Fruit fly (Drosophila melanogaster) whole organism, embryonic: Measurements from ENCODE around the gene Ssadh.
A peak's percentile ranks its signal among the peaks of the same experiment; 100 is the strongest.

Source experiments
- Atf6 ChIP-seq: fragments of 200-800 bp; sonication (Bioruptor generic); IDR thresholded peaks from 2 replicates; pipeline ENCODE4 v1.3.6; 2022; ENCODE audit warnings: missing biosample characterization, missing genetic modification characterization
- CG10366 ChIP-seq: fragments of 200-800 bp; sonication (Bioruptor generic); IDR thresholded peaks from 2 replicates; pipeline ENCODE4 v1.3.6; 2022; ENCODE audit warnings: missing biosample characterization, missing genetic modification characterization
- CG11085 ChIP-seq: fragments of 200-800 bp; sonication (Bioruptor generic); IDR thresholded peaks from 2 replicates; pipeline ENCODE4 v1.3.6; 2022; ENCODE audit warnings: missing biosample characterization, missing genetic modification characterization
- CG13296 ChIP-seq: fragments of 200-800 bp; sonication (Bioruptor generic); optimal IDR thresholded peaks from 3 replicates; lab custom pipeline; 2018; ENCODE audit warnings: missing biosample characterization, mild to moderate bottlenecking, missing genetic modification characterization
- CG14441 ChIP-seq: fragments of 200-800 bp; sonication (Bioruptor generic); IDR thresholded peaks from 2 replicates; pipeline ENCODE4 v1.3.6; 2022; ENCODE audit warnings: missing biosample characterization, missing genetic modification characterization
- CG17829 ChIP-seq: fragments of 200-800 bp; optimal IDR thresholded peaks from 2 replicates; lab custom pipeline; 2019; ENCODE audit warnings: missing biosample characterization, mild to moderate bottlenecking, missing genetic modification characterization, moderate library complexity
- CG1792 ChIP-seq: fragments of 200-800 bp; sonication (Bioruptor generic); optimal IDR thresholded peaks from 2 replicates; lab custom pipeline; 2016; ENCODE audit warnings: missing biosample characterization, missing genetic modification characterization
- CG18476 ChIP-seq: fragments of 200-800 bp; sonication (Bioruptor generic); optimal IDR thresholded peaks from 2 replicates; lab custom pipeline; 2016; ENCODE audit warnings: missing biosample characterization, mild to moderate bottlenecking, missing genetic modification characterization
- CG18619 ChIP-seq: fragments of 200-800 bp; sonication (Bioruptor generic); optimal IDR thresholded peaks from 3 replicates; lab custom pipeline; 2017; ENCODE audit warnings: missing biosample characterization, mild to moderate bottlenecking, missing genetic modification characterization
- CG32767 ChIP-seq: fragments of 200-800 bp; sonication (Bioruptor generic); IDR thresholded peaks from 2 replicates; pipeline ENCODE4 v1.3.6; 2022; ENCODE audit warnings: missing biosample characterization, missing genetic modification characterization
- CG32772 ChIP-seq: fragments of 200-800 bp; sonication (Bioruptor generic); IDR thresholded peaks from 2 replicates; pipeline ENCODE4 v1.3.6; 2022; ENCODE audit warnings: missing biosample characterization, missing genetic modification characterization
- CG33557 ChIP-seq: fragments of 200-800 bp; sonication (Bioruptor generic); optimal IDR thresholded peaks from 2 replicates; lab custom pipeline; 2019; ENCODE audit warnings: missing biosample characterization, mild to moderate bottlenecking, missing genetic modification characterization, moderate library complexity
- CG6654 ChIP-seq: fragments of 200-800 bp; sonication (Bioruptor generic); optimal IDR thresholded peaks from 2 replicates; lab custom pipeline; 2017; ENCODE audit warnings: missing biosample characterization, mild to moderate bottlenecking, missing genetic modification characterization
- CG8281 ChIP-seq: fragments of 200-800 bp; sonication (Bioruptor generic); optimal IDR thresholded peaks from 2 replicates; lab custom pipeline; 2018; ENCODE audit warnings: missing biosample characterization, mild to moderate bottlenecking, missing genetic modification characterization, moderate library complexity
- CG9609 ChIP-seq: fragments of 200-800 bp; sonication (Bioruptor generic); optimal IDR thresholded peaks from 3 replicates; lab custom pipeline; 2016; ENCODE audit warnings: missing biosample characterization, missing genetic modification characterization
- Camta ChIP-seq: fragments of 200-800 bp; sonication (Bioruptor generic); optimal IDR thresholded peaks from 2 replicates; lab custom pipeline; 2016; ENCODE audit warnings: missing biosample characterization, missing genetic modification characterization
- CkIIα-i1 ChIP-seq: fragments of 200-800 bp; sonication (Bioruptor generic); IDR thresholded peaks from 2 replicates; pipeline ENCODE4 v1.3.6; 2022; ENCODE audit warnings: missing biosample characterization, missing genetic modification characterization
- CrebB ChIP-seq: fragments of 200-800 bp; sonication (Bioruptor generic); optimal IDR thresholded peaks from 3 replicates; lab custom pipeline; 2018; ENCODE audit warnings: missing biosample characterization, mild to moderate bottlenecking, missing genetic modification characterization
- Dip3 ChIP-seq: fragments of 200-800 bp; sonication (Bioruptor generic); optimal IDR thresholded peaks from 3 replicates; lab custom pipeline; 2016; ENCODE audit warnings: missing biosample characterization, missing genetic modification characterization
- Hand ChIP-seq: fragments of 200-800 bp; sonication (Bioruptor generic); optimal IDR thresholded peaks from 2 replicates; lab custom pipeline; 2017; ENCODE audit warnings: mild to moderate bottlenecking, missing biosample characterization, missing genetic modification reagents, missing genetic modification characterization
- Hr51 ChIP-seq, 2 experiments: fragments of 200-800 bp; sonication (Bioruptor generic); optimal IDR thresholded peaks; 2 replicates in 1 of 2; 3 replicates in 1 of 2; lab custom pipeline; 2016 to 2018; ENCODE audit warnings: missing biosample characterization in 2 of 2, missing genetic modification characterization in 2 of 2, mild to moderate bottlenecking in 1 of 2, moderate library complexity in 1 of 2
- Meics ChIP-seq: fragments of 200-800 bp; sonication (Bioruptor generic); optimal IDR thresholded peaks from 2 replicates; lab custom pipeline; 2017; ENCODE audit warnings: missing biosample characterization, mild to moderate bottlenecking, missing genetic modification characterization
- NFAT ChIP-seq: fragments of 200-800 bp; sonication (Bioruptor generic); IDR thresholded peaks from 2 replicates; pipeline ENCODE4 v1.3.6; 2022; ENCODE audit warnings: missing biosample characterization, missing genetic modification characterization
- Optix ChIP-seq: fragments of 200-800 bp; sonication (Bioruptor generic); IDR thresholded peaks from 3 replicates; pipeline ENCODE4 v1.3.6; 2022; ENCODE audit warnings: missing biosample characterization, missing genetic modification characterization
- Rx ChIP-seq: fragments of 200-800 bp; sonication (Bioruptor generic); IDR thresholded peaks from 2 replicates; pipeline ENCODE4 v1.3.6; 2022; ENCODE audit warnings: missing biosample characterization, missing genetic modification characterization
- TFAM ChIP-seq: fragments of 200-800 bp; sonication (Bioruptor generic); optimal IDR thresholded peaks from 2 replicates; lab custom pipeline; 2017; ENCODE audit warnings: missing biosample characterization, missing genetic modification characterization, inconsistent platforms
- Usf ChIP-seq: fragments of 200-800 bp; sonication (Bioruptor generic); optimal IDR thresholded peaks from 2 replicates; lab custom pipeline; 2017; ENCODE audit warnings: missing genotype, missing biosample characterization, missing genetic modification characterization
- Vsx1 ChIP-seq: fragments of 200-800 bp; sonication (Bioruptor generic); optimal IDR thresholded peaks from 2 replicates; lab custom pipeline; 2017; ENCODE audit warnings: missing biosample characterization, mild to moderate bottlenecking, missing genetic modification characterization, missing genetic modification reagents
- YL-1 ChIP-seq: fragments of 200-800 bp; sonication (Bioruptor generic); optimal IDR thresholded peaks from 3 replicates; lab custom pipeline; 2017; ENCODE audit warnings: missing biosample characterization, mild to moderate bottlenecking, missing genetic modification characterization
- ara ChIP-seq: fragments of 200-800 bp; sonication (Bioruptor generic); IDR thresholded peaks from 2 replicates; pipeline ENCODE4 v1.3.6; 2022; ENCODE audit warnings: missing biosample characterization, missing genetic modification characterization
- az2 ChIP-seq: fragments of 200-800 bp; sonication (Bioruptor generic); optimal IDR thresholded peaks from 3 replicates; lab custom pipeline; 2016; ENCODE audit warnings: missing biosample characterization, missing genetic modification characterization
- bigmax ChIP-seq: fragments of 200-800 bp; sonication (Bioruptor generic); optimal IDR thresholded peaks from 2 replicates; lab custom pipeline; 2018; ENCODE audit warnings: missing biosample characterization, mild to moderate bottlenecking, missing genetic modification characterization
- dan ChIP-seq: fragments of 200-800 bp; sonication (Bioruptor generic); IDR thresholded peaks from 2 replicates; pipeline ENCODE4 v1.3.6; 2022; ENCODE audit warnings: missing biosample characterization, missing genetic modification characterization
- dmrt99B ChIP-seq: fragments of 200-800 bp; sonication (Bioruptor generic); optimal IDR thresholded peaks from 2 replicates; lab custom pipeline; 2018; ENCODE audit warnings: missing biosample characterization, mild to moderate bottlenecking, missing genetic modification characterization, moderate library complexity
- dpn ChIP-seq, 2 experiments: fragments of 200-800 bp; sonication (Bioruptor generic); optimal IDR thresholded peaks; 3 replicates each; lab custom pipeline; 2016; ENCODE audit warnings: missing biosample characterization in 2 of 2, missing genetic modification characterization in 2 of 2
- exex ChIP-seq: fragments of 200-800 bp; sonication (Bioruptor generic); optimal IDR thresholded peaks from 4 replicates; lab custom pipeline; 2018; ENCODE audit warnings: missing biosample characterization, mild to moderate bottlenecking, missing genetic modification characterization, moderate library complexity
- fd64A ChIP-seq: fragments of 200-800 bp; sonication (Bioruptor generic); optimal IDR thresholded peaks from 3 replicates; lab custom pipeline; 2018; ENCODE audit warnings: missing biosample characterization, mild to moderate bottlenecking, missing genetic modification characterization
- fd96Cb ChIP-seq: fragments of 200-800 bp; sonication (Bioruptor generic); optimal IDR thresholded peaks from 2 replicates; lab custom pipeline; 2018; ENCODE audit warnings: missing biosample characterization, mild to moderate bottlenecking, missing genetic modification characterization, moderate library complexity
- hth ChIP-seq: fragments of >200 bp; optimal IDR thresholded peaks from 2 replicates; lab custom pipeline; 2017; ENCODE audit warnings: inconsistent platforms
- ken ChIP-seq: fragments of 200-800 bp; sonication (Bioruptor generic); IDR thresholded peaks from 3 replicates; pipeline ENCODE4 v1.3.6; 2022; ENCODE audit warnings: missing biosample characterization, missing genetic modification characterization
- lbe ChIP-seq: fragments of 200-800 bp; sonication (Bioruptor generic); optimal IDR thresholded peaks from 2 replicates; lab custom pipeline; 2016; ENCODE audit warnings: missing biosample characterization, mild to moderate bottlenecking, missing genetic modification characterization
- lilli ChIP-seq: fragments of 200-800 bp; sonication (Bioruptor generic); optimal IDR thresholded peaks from 3 replicates; lab custom pipeline; 2016; ENCODE audit warnings: missing biosample characterization, missing genetic modification characterization
- pb ChIP-seq: fragments of 200-800 bp; sonication (Bioruptor generic); optimal IDR thresholded peaks from 3 replicates; lab custom pipeline; 2016; ENCODE audit warnings: missing biosample characterization, missing genetic modification characterization
- salm ChIP-seq: fragments of 200-800 bp; sonication (Bioruptor generic); optimal IDR thresholded peaks from 2 replicates; lab custom pipeline; 2018; ENCODE audit warnings: missing biosample characterization, mild to moderate bottlenecking, missing genetic modification characterization
- so ChIP-seq: fragments of 200-800 bp; sonication (Bioruptor generic); IDR thresholded peaks from 3 replicates; pipeline ENCODE4 v1.3.6; 2022; ENCODE audit warnings: missing biosample characterization, missing genetic modification characterization
- ssp ChIP-seq: fragments of 200-800 bp; sonication (Bioruptor generic); IDR thresholded peaks from 2 replicates; pipeline ENCODE4 v1.3.6; 2022; ENCODE audit warnings: missing biosample characterization, missing genetic modification characterization
- stwl ChIP-seq: fragments of 200-800 bp; sonication (Bioruptor generic); optimal IDR thresholded peaks from 3 replicates; lab custom pipeline; 2018; ENCODE audit warnings: missing biosample characterization, mild to moderate bottlenecking, missing genetic modification characterization, moderate library complexity
- sug ChIP-seq: fragments of 200-800 bp; optimal IDR thresholded peaks from 2 replicates; lab custom pipeline; 2019; ENCODE audit warnings: missing biosample characterization, mild to moderate bottlenecking, missing genetic modification characterization, moderate library complexity
- toy ChIP-seq: fragments of 200-800 bp; sonication (Bioruptor generic); IDR thresholded peaks from 2 replicates; pipeline ENCODE4 v1.3.6; 2022; ENCODE audit warnings: missing biosample characterization, missing genetic modification characterization
- ttk ChIP-seq: fragments of 200-800 bp; sonication (Bioruptor generic); IDR thresholded peaks from 2 replicates; pipeline ENCODE4 v2.1.2; 2022; ENCODE audit warnings: missing biosample characterization, missing genetic modification characterization
- unc-4 ChIP-seq: fragments of 200-800 bp; sonication (Bioruptor generic); IDR thresholded peaks from 2 replicates; pipeline ENCODE4 v1.3.6; 2022; ENCODE audit warnings: missing biosample characterization, missing genetic modification characterization; ENCODE audit not compliant: partially characterized antibody
- vvl ChIP-seq: fragments of 200-800 bp; sonication (Bioruptor generic); IDR thresholded peaks from 2 replicates; pipeline ENCODE4 v1.3.6; 2022; ENCODE audit warnings: missing biosample characterization, missing genetic modification characterization

Gene Ssadh

DNA sequence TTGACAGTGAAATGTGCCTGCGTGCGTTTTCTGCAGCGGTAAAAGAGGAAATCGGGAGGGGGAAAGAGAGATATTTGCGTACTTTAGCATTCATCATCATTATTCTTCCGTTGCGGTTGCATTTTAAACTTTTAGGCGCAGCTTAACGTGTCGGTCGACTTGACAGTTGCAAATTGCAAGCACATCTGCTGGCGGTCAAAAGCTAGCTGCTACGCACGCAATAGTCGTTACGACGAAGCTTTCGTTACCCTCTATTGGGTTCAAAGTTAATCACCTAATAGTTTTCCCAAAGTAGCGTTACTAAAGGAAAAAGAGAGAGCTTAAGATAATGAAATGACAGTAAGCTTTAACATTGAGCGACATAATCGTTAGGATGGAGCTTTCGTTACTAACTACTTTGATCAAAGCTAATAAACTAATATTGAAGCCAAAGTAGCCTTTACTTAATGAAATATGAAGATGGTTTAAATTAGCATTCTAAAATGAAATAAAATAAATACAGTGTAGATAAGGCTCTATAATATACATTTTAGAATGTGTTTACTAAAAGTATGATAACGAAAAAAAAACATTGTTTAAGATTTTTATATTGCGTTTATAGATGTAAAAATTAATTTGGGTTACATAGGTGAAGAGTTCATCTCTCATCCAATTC lies 25.5 kb upstream of the Ssadh start (continued):
- TF ChIP-seq Hand (GFP tag; lab: Kevin White, UChicago) (no peak), ken (no peak), bigmax (GFP tag; lab: Kevin White, UChicago) (no peak), Hr51 (GFP tag; optimal IDR thresholded peaks at IDR 0.05; lab: Kevin White, UChicago) (no peak), hth (lab: Kevin White, UChicago) (no peak), Atf6 (no peak), CG32772 (no peak), lilli (GFP tag; lab: Kevin White, UChicago) (no peak), vvl (peak; percentile 7; the same call in 1 of the 2 replicates), dpn (GFP tag; optimal IDR thresholded peaks at IDR 0.05; lab: Kevin White, UChicago) (no peak), CG18619 (GFP tag; lab: Kevin White, UChicago) (no peak), Rx (GFP tag; lab: Robert Waterston, UW) (no peak), CrebB (no peak), dan (GFP tag; lab: Robert Waterston, UW) (no peak), so (GFP tag; lab: Robert Waterston, UW) (no peak), CG6654 (GFP tag; lab: Kevin White, UChicago) (no peak), toy (GFP tag; lab: Robert Waterston, UW) (no peak), unc-4 (GFP tag; lab: Robert Waterston, UW) (no peak), Meics (peak; percentile 93), CG18476 (GFP tag; lab: Kevin White, UChicago) (no peak), stwl (tag; lab: Kevin White, UChicago) (no peak), ssp (GFP tag; lab: Robert Waterston, UW) (no peak), dmrt99B (tag; lab: Kevin White, UChicago) (no peak), CG33557 (GFP tag; lab: Kevin White, UChicago) (no peak), az2 (no peak), salm (tag; lab: Kevin White, UChicago) (no peak), CG17829 (tag; lab: Kevin White, UChicago) (no peak), sug (tag; lab: Kevin White, UChicago) (peak; percentile 6), CG9609 (GFP tag; lab: Kevin White, UChicago) (no peak), CkIIα-i1 (GFP tag; lab: Robert Waterston, UW) (no peak), YL-1 (GFP tag; lab: Kevin White, UChicago) (no peak), CG13296 (no peak), Dip3 (no peak), lbe (GFP tag; lab: Kevin White, UChicago) (no peak), fd96Cb (no peak), CG10366 (no peak), exex (tag; lab: Kevin White, UChicago) (peak; percentile 87), Usf (GFP tag; lab: Kevin White, UChicago) (no peak), CG1792 (GFP tag; lab: Kevin White, UChicago) (no peak), Optix (GFP tag; lab: Robert Waterston, UW) (no peak), Vsx1 (GFP tag; lab: Kevin White, UChicago) (peak; percentile 58), ttk (GFP tag; lab: Robert Waterston, UW) (no peak), CG32767 (no peak), ara (GFP tag; lab: Robert Waterston, UW) (no peak), CG11085 (GFP tag; lab: Robert Waterston, UW) (no peak), fd64A (GFP tag; lab: Kevin White, UChicago) (no peak), CG8281 (tag; lab: Kevin White, UChicago) (no peak), NFAT (GFP tag; lab: Robert Waterston, UW) (0 out of 2 replicates have a peak, but pooled peaks have one; percentile 5), TFAM (GFP tag; lab: Kevin White, UChicago) (no peak), pb (GFP tag; lab: Kevin White, UChicago) (peak; percentile 5), Camta (GFP tag; lab: Kevin White, UChicago) (no peak), CG14441 (no peak)
